Worm (Caenorhabditis elegans) whole organism, early embryonic: ENCODE results near the gene str-68.

Experiments used
- B0310.2 ChIP-seq: sonication (generic microtip); optimal IDR thresholded peaks from 2 replicates; lab custom pipeline; 2016; ENCODE audit warnings: mild to moderate bottlenecking, missing genetic modification characterization, missing compliant biosample characterization
- F13C5.2 ChIP-seq: sonication (generic microtip); optimal IDR thresholded peaks from 2 replicates; lab custom pipeline; 2017; ENCODE audit warnings: mild to moderate bottlenecking, missing genetic modification characterization, inconsistent platforms, missing compliant biosample characterization
- ama-1 ChIP-seq: fragments of 150-350 bp; optimal IDR thresholded peaks from 2 replicates; lab custom pipeline; 2014
- ceh-13 ChIP-seq: fragments of 200-800 bp; sonication (Bioruptor generic); optimal IDR thresholded peaks from 2 replicates; lab custom pipeline; 2018; ENCODE audit warnings: mild to moderate bottlenecking, missing genetic modification characterization, missing compliant biosample characterization
- ceh-36 ChIP-seq: sonication (generic microtip); optimal IDR thresholded peaks from 2 replicates; lab custom pipeline; 2016; ENCODE audit warnings: missing genetic modification characterization, inconsistent platforms, missing compliant biosample characterization
- flt-1 ChIP-seq: fragments of 200-800 bp; sonication (Bioruptor generic); IDR thresholded peaks from 2 replicates; pipeline ENCODE4 v1.3.6; 2022; ENCODE audit warnings: missing genetic modification characterization, missing compliant biosample characterization
- hmg-4 ChIP-seq: fragments of 200-800 bp; sonication (Bioruptor generic); optimal IDR thresholded peaks from 2 replicates; lab custom pipeline; 2018; ENCODE audit warnings: mild to moderate bottlenecking, missing genetic modification characterization, missing compliant biosample characterization
- hnd-1 ChIP-seq: sonication (generic microtip); optimal IDR thresholded peaks from 2 replicates; lab custom pipeline; 2016; ENCODE audit warnings: missing genetic modification characterization, missing compliant biosample characterization
- pes-1 ChIP-seq: fragments of 200-800 bp; sonication (Bioruptor generic); IDR thresholded peaks from 2 replicates; pipeline ENCODE4 v1.3.6; 2022; ENCODE audit warnings: missing genetic modification reagents, missing genetic modification characterization, missing compliant biosample characterization
- sea-1 ChIP-seq: fragments of 200-800 bp; sonication (Bioruptor generic); conservative IDR thresholded peaks from 2 replicates; pipeline ENCODE4 v1.3.6; 2022; ENCODE audit warnings: missing genetic modification characterization, missing compliant biosample characterization
- tbx-11 ChIP-seq: fragments of 200-800 bp; sonication (Bioruptor generic); IDR thresholded peaks from 2 replicates; pipeline ENCODE4 v1.3.6; 2022; ENCODE audit warnings: missing genetic modification characterization, missing compliant biosample characterization
- tbx-37 ChIP-seq: fragments of 200-800 bp; sonication (Bioruptor generic); conservative IDR thresholded peaks from 2 replicates; pipeline ENCODE4 v1.3.6; 2022; ENCODE audit warnings: missing genetic modification reagents, missing genetic modification characterization, missing compliant biosample characterization

- TF ChIP-seq ama-1 = no peak
- TF ChIP-seq hmg-4 = no peak
- no peak for TF ChIP-seq tbx-11 (GFP tag; lab: Robert Waterston, UW)
- TF ChIP-seq F13C5.2 = no peak
- TF ChIP-seq B0310.2 = no peak
- no peak for TF ChIP-seq flt-1 (GFP tag; lab: Robert Waterston, UW)
- no peak for TF ChIP-seq ceh-13 (GFP tag; lab: Kevin White, UChicago)
- TF ChIP-seq pes-1 (GFP tag; lab: Robert Waterston, UW) = no peak
- TF ChIP-seq ceh-36 (tag; lab: Kevin White, UChicago) = no peak
- no peak for TF ChIP-seq sea-1 (GFP tag; lab: Robert Waterston, UW)
- TF ChIP-seq hnd-1 = no peak
- TF ChIP-seq tbx-37 (GFP tag; lab: Robert Waterston, UW) = no peak
Observed at ce11 chrV:3113751-3114150, 6.4 kb upstream of the str-68 start, which contains the start of gene Y73C8C.8.
